Fruit fly (Drosophila melanogaster): ENCODE data around the gene CG31007.

- TF ChIP-seq Dll (optimal IDR thresholded peaks at IDR 0.05) (no peak), EcR (GFP tag; optimal IDR thresholded peaks at IDR 0.05) (no peak), pan (optimal IDR thresholded peaks at IDR 0.05) (no peak), CG8478 (optimal IDR thresholded peaks at IDR 0.05) (no peak)
Observed at dm6 chr3R:31020762-31021161, 28.5 kb upstream of the CG31007 start.

Data from whole organism.